Fruit fly (Drosophila melanogaster): ENCODE data around the gene AstC-R2.
"Not testable (repeated sequence)": the region's sequence is repeated elsewhere in the genome, so short reads cannot be mapped to it uniquely, and the experiment has no call there.

The AstC-R2 gene

DNA sequence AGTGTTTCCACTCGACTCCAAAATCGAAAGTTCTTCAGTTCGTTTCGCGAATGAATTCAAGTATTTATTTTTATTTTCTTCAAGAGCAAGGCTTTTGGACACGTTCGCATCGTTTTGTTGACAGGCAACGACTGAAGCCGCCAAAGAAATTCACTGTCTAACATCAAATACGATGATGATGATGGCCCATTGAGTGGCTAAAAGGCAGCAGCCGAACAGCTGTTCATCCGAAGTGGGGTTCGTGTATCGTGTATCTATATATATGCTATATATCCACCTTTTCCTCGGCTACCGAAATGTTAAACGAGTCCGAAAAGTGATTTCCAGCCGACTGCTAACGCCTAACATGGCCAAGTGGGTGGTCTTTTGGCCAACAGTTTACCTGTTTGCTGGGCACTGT lies at the start of gene AstC-R2:
TSS of gene AstC-R2 (minus strand) at position 133 of the 400 bp plus-strand sequence.
- TF ChIP-seq noc (tag; optimal IDR thresholded peaks at IDR 0.05), result no peak

DNA sequence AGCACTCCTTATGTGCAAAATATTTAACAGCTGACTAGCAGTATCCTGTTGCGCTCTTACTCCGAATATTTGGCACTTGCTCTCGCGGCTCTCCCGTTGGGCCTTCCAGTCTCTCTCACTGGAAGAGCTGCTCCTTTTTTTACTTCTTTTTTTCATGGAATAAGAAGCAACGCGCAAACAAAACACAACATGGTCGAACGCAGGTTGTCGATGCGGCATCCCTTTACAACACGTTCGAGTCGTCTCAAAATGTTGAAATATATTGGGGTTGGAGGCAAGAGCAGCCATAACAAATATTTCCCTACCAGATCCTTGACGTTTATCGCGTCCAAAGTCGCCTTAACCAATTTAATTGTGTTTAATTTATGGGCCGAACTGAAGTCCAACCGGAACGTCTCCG lies 37.5 kb upstream of the AstC-R2 start:
- no peak for TF ChIP-seq noc (tag; optimal IDR thresholded peaks at IDR 0.05)

DNA sequence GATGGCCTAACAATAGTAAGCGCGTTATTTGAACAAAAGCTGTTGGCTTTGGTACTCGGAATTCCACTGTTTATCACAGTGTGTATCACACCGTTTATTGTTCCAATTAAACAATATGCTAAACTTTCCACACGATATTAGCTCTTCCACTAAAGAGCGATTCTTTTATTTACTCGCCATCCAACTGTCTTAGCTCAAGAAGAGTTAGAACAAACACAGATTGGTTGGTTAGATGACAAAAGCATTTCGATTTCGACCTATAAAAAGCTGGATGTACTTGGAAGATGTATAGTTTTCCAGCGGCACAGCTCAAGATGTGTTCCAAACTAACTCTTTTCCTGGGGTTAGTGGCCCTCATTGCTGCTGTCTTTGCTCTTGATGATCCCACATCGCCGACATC lies 24.3 kb upstream of the AstC-R2 start, which contains the start of gene CG32198:
TSS of gene CG32198 (plus strand) at position 301 of the 400 bp plus-strand sequence.
- TF ChIP-seq noc (tag; optimal IDR thresholded peaks at IDR 0.05), result no peak

DNA sequence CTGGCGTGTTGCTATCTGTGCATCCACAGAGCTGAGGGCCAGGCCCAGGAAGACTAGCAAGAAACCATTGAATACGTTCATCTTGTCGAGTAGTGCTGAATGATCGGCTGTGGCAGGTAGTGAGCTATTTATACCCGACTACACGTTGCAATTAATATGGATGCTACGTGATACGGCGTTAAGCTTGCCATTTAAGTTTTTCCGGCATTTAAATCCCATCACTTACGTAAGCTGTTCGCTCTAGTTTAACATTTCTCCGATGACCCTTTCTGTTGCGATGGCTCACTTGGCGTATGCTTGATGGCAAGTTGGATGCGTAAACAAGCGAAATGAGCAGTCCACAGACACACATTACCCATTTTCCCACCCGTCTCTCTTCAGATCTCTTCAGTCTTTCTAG lies 30.1 kb downstream of the AstC-R2 start, which contains the start of gene Met75Ca:
TSS of gene Met75Ca (minus strand) at position 101 of the 400 bp plus-strand sequence.
- TF ChIP-seq noc (tag; optimal IDR thresholded peaks at IDR 0.05), result not testable (repeated sequence)

DNA sequence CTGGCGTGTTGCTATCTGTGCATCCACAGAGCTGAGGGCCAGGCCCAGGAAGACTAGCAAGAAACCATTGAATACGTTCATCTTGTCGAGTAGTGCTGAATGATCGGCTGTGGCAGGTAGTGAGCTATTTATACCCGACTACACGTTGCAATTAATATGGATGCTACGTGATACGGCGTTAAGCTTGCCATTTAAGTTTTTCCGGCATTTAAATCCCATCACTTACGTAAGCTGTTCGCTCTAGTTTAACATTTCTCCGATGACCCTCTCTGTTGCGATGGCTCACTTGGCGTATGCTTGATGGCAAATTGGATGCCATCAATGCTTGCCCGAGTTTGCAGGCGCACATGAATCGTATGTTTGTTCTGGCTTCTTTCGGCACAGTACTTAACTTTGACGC lies 32.8 kb downstream of the AstC-R2 start, which contains the start of gene Met75Cb:
TSS of gene Met75Cb (minus strand) at position 101 of the 400 bp plus-strand sequence.
- not testable (repeated sequence) for TF ChIP-seq noc (tag; optimal IDR thresholded peaks at IDR 0.05)

DNA sequence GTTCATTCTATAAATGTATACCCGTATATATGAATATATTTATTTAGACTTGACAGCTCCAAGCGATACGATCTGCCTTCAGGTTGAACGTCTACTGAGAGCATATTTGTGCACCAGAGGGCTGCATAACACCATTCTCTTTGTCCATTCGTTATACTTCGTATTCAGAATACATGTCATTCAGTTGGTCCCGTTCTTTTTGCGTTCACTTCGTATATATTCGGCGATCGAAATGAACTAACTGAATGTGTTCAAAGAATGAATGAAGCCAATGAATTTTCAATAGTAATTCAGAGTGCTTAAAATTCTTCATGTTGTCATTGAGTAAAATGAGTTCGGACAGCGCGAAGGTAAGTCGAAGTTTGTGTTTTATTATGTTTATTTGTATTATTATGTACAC lies 39.3 kb downstream of the AstC-R2 start, which contains the start of gene CG4306:
TSS of gene CG4306 (minus strand) at position 101 of the 400 bp plus-strand sequence.
- no peak for TF ChIP-seq noc (tag; optimal IDR thresholded peaks at IDR 0.05)

DNA sequence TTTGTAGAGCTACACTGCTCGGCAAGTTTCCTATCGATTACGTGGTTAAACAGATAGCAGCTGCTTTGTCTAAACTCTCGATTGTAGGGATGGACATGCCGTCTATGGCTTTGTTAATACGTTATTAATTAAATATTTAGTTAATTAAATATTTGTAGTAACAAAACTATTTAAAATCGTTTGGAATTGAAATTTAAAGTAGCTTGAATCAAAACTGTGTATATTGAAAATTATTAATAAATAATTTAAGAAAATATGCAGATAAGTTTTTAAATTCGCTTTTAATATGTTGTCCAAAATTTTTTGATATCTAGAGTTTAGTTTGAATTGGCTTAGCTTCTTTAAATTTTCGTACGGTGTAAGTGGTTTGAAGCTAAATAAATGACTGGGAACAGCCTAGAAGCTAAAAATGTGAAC lies 41.4 kb downstream of the AstC-R2 start, which contains the start of gene CG32196:
TSS of gene CG32196 (minus strand) at position 38 of the 417 bp plus-strand sequence.
- TF ChIP-seq noc (tag; optimal IDR thresholded peaks at IDR 0.05), result peak; percentile 76

DNA sequence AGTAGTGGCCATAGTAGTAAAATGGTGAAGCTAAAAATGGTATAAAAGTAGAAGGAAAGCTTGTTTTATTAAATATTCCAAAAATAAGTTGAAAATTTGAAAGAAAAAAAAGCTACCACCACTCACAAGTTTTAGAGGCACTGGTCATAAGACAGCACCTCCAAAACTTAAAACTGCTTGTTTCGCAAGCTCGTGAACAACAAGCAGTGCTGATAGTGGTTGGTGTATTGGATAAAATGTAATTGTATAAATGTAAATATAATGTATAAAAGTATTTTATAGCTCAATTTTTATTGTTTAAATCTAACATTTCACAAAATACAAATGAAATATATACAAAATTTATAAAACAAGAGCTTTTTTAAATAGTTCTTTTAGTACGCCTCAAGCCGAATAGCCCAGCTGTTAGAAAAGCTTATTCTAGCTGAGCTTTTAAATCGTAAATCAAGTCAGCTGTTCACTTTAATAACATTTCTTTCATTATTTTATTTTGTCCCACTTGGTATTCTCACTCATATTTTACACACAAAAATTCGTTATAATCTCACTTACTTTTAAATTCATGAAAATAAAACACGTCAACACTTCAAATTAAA lies 41.9 kb downstream of the AstC-R2 start:
- TF ChIP-seq noc (tag; optimal IDR thresholded peaks at IDR 0.05), result no peak

DNA sequence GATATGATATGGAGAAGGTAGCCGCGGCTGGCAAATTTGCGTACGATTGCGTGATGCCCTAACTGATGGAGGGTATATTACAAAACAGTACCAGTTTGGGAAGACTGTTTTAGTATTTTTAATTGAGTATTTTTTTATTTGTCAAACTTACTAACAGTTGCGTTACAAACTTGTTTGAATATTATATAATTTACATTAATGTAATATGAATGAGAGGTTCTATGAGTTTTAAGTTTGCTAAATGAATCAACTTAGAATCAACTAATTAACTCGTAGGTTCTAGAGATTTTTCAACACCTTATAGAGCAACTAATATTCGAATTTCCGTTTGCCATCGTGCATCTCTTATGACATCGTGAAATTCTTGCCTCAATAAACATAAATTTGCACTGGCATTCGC lies 52.7 kb downstream of the AstC-R2 start:
- TF ChIP-seq noc (tag; optimal IDR thresholded peaks at IDR 0.05), result no peak

DNA sequence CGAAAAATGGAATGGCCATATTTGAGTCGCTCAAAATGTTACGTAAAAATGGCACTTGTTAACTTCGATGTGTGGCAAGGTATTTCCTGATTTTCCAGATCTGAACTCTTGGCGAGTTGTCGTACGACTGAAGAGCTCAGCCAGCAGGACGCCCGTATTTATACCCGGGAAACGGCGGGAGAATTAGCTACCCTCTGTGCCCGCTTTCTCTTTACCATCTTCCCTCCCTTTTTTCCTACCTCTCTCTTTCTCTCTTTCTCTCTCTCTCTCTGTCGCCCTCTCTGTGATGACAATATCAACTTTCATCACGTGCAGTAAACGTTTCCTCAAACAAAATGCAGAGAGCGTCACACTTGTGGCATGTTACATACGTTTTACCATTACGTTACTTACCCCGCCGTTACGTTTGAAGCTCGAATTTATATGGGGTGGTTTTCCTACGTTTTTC lies 62.5 kb downstream of the AstC-R2 start, which contains the start of gene skl:
TSS of gene skl (minus strand) at position 134 of the 448 bp plus-strand sequence.
- TF ChIP-seq noc (tag; optimal IDR thresholded peaks at IDR 0.05), result no peak

Measured in whole organism, larva.